Fruit fly (Drosophila melanogaster) whole organism, larva: ENCODE data around the gene NijA.

Experiments used
- noc ChIP-seq: fragments of 200-800 bp; sonication (Bioruptor generic); optimal IDR thresholded peaks from 3 replicates; lab custom pipeline; 2019; ENCODE audit warnings: missing biosample characterization, mild to moderate bottlenecking, missing genetic modification characterization, moderate library complexity

The NijA gene

dm6 chr3L:10696635-10697412 lies at the start of gene NijA:
Gene NijA (minus strand): TSS chr3L:10696877.
- TF ChIP-seq noc (tag; lab: Kevin White, UChicago), result no peak

- no peak for TF ChIP-seq noc (tag; lab: Kevin White, UChicago)
Measured at dm6 chr3L:10745547-10746189, 49.0 kb upstream of the NijA start.

- no peak for TF ChIP-seq noc (tag; lab: Kevin White, UChicago)
Measured at dm6 chr3L:10742813-10743212, 46.1 kb upstream of the NijA start.

DNA sequence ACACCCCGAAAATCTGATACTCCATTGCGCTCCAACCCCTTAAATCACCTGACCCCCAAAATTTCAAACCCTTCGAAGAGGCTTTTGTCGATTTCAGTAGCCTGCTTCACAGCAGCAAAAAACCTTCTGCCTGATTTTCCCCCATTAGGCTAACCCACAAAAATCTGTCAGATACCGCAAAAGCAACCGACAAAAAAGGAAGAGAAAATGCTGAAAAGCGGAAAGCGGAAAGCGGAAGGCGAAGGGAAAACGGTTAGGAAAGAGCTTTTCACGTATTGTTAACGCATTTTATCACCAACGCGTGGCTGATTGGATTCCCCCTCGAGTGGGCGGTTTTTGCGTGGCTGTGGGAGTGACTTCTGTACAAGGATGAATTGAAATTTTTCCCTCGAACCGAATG lies 45.5 kb upstream of the NijA start:
- TF ChIP-seq noc (tag; lab: Kevin White, UChicago), result no peak

dm6 chr3L:10741120-10741519 lies 44.4 kb upstream of the NijA start:
- no peak for TF ChIP-seq noc (tag; lab: Kevin White, UChicago)

dm6 chr3L:10740707-10741106 lies 44.0 kb upstream of the NijA start:
- TF ChIP-seq noc (tag; lab: Kevin White, UChicago), result no peak

DNA sequence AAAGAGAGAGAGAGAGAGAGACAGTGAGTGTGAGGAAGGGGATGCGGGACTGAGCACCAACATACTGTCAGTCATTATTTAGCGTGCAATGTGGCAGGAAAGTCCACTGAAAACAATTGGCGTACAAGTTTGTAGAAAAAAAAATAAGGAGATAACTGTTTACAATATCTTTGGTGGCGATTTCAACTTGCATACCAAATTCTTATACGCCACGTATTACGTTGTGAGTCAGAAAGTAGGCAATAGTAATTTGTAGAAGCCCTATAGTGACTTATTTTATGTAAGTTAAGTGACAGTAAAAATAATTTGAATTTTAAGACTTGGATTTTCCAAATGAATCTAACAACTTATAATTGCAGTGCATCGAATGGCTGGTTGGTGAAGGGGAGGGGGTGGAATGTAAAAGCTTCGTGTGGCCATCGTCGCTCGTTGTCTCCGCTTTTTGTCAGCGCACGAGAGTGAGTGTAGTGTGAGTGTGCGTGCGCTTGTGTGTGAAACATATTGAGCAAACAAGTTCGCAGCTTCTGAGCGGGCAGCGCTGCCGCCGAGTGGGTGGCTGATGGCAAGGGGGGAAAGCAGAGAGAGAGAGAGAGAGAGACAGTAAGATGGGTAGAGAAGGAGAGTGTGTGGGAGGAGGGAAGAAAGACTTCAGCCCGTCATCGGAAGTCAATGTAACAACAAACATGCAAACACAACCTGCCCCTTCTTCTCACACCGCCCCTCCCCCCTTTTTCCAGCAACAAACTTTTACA lies 43.2 kb upstream of the NijA start:
- TF ChIP-seq noc (tag; lab: Kevin White, UChicago), result peak; percentile 76

- TF ChIP-seq noc (tag; lab: Kevin White, UChicago), result no peak
Measured at dm6 chr3L:10739109-10739665, 42.5 kb upstream of the NijA start.

dm6 chr3L:10738347-10739108 lies 41.9 kb upstream of the NijA start:
- peak; percentile 60 for TF ChIP-seq noc (tag; lab: Kevin White, UChicago)

- TF ChIP-seq noc (tag; lab: Kevin White, UChicago), result peak; percentile 66
Measured at dm6 chr3L:10737123-10737709, 40.5 kb upstream of the NijA start.

DNA sequence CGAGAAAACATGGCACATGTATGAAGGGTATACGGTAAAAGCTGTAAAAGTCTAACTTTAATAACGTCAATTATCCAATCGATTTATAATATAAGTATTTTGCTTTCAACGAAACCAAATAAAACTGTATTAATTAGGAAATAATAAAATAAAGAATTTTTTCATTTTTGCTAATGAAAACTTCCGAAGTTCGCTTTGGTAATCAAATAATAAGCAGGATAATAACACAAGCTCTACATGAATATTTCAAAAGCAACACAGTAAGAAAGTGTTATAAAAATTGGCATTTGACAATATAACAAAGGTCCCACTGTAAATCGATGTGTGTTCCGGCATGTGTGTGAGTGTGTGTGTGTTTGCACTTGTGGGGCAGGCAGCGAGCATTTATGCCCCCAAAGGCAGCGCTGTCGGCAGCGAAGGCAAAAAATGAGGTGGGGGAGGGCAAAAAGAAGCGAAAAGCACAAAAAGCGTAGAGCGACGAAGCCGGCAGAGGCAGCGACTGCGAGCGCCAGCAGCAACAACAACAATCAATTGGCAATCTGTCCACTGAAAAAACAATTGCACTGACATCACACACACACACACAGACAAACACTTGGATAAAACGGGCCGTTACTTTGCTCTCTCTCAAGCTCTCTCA lies 39.9 kb upstream of the NijA start:
- TF ChIP-seq noc (tag; lab: Kevin White, UChicago), result no peak

- TF ChIP-seq noc (tag; lab: Kevin White, UChicago), result no peak
Measured at dm6 chr3L:10735095-10735494, 38.4 kb upstream of the NijA start.

DNA sequence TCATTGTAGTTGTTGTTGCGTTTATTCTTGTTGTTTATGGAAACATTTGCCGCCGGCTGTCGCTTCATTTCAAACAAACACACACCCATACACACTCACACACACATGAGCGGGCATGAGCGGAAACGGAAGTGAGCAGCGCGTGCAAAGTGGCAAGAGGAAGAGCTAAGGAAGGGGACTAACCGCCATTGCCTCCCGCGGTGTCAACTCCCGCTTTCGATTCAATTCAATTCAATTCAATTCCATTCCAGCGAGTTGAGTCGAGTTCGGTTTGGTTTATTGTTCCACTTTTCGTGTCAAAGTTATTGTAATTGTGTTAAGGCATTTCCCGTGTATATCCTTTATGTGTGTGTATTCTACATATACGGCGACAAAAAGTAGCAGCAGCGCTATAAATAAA lies 37.9 kb upstream of the NijA start:
- TF ChIP-seq noc (tag; lab: Kevin White, UChicago), result no peak

- no peak for TF ChIP-seq noc (tag; lab: Kevin White, UChicago)
Measured at dm6 chr3L:10733502-10733901, 36.8 kb upstream of the NijA start.
